Worm (Caenorhabditis elegans) whole organism, early embryonic: ENCODE measurements around the gene str-260.

Experiments
- B0310.2 ChIP-seq: sonication (generic microtip); optimal IDR thresholded peaks from 2 replicates; lab custom pipeline; 2016; ENCODE audit warnings: mild to moderate bottlenecking, missing genetic modification characterization, missing compliant biosample characterization
- F13C5.2 ChIP-seq: sonication (generic microtip); optimal IDR thresholded peaks from 2 replicates; lab custom pipeline; 2017; ENCODE audit warnings: mild to moderate bottlenecking, missing genetic modification characterization, inconsistent platforms, missing compliant biosample characterization
- aly-1 ChIP-seq: sonication (generic microtip); optimal IDR thresholded peaks from 2 replicates; lab custom pipeline; 2016; ENCODE audit warnings: missing genetic modification characterization, missing compliant biosample characterization
- ama-1 ChIP-seq: fragments of 150-350 bp; optimal IDR thresholded peaks from 2 replicates; lab custom pipeline; 2014
- ceh-13 ChIP-seq: fragments of 200-800 bp; sonication (Bioruptor generic); optimal IDR thresholded peaks from 2 replicates; lab custom pipeline; 2018; ENCODE audit warnings: mild to moderate bottlenecking, missing genetic modification characterization, missing compliant biosample characterization
- ceh-36 ChIP-seq: sonication (generic microtip); optimal IDR thresholded peaks from 2 replicates; lab custom pipeline; 2016; ENCODE audit warnings: missing genetic modification characterization, inconsistent platforms, missing compliant biosample characterization
- ets-7 ChIP-seq: sonication (generic microtip); optimal IDR thresholded peaks from 2 replicates; lab custom pipeline; 2016; ENCODE audit warnings: missing genotype, missing genetic modification characterization, missing compliant biosample characterization
- flt-1 ChIP-seq: fragments of 200-800 bp; sonication (Bioruptor generic); IDR thresholded peaks from 2 replicates; pipeline ENCODE4 v1.3.6; 2022; ENCODE audit warnings: missing genetic modification characterization, missing compliant biosample characterization
- hmg-4 ChIP-seq: fragments of 200-800 bp; sonication (Bioruptor generic); optimal IDR thresholded peaks from 2 replicates; lab custom pipeline; 2018; ENCODE audit warnings: mild to moderate bottlenecking, missing genetic modification characterization, missing compliant biosample characterization
- hnd-1 ChIP-seq: sonication (generic microtip); optimal IDR thresholded peaks from 2 replicates; lab custom pipeline; 2016; ENCODE audit warnings: missing genetic modification characterization, missing compliant biosample characterization
- pes-1 ChIP-seq: fragments of 200-800 bp; sonication (Bioruptor generic); IDR thresholded peaks from 2 replicates; pipeline ENCODE4 v1.3.6; 2022; ENCODE audit warnings: missing genetic modification reagents, missing genetic modification characterization, missing compliant biosample characterization
- scrt-1 ChIP-seq: fragments of 200-800 bp; sonication (Bioruptor generic); IDR thresholded peaks from 2 replicates; pipeline ENCODE4 v1.3.6; 2022; ENCODE audit warnings: missing genetic modification characterization, missing compliant biosample characterization
- sea-1 ChIP-seq: fragments of 200-800 bp; sonication (Bioruptor generic); conservative IDR thresholded peaks from 2 replicates; pipeline ENCODE4 v1.3.6; 2022; ENCODE audit warnings: missing genetic modification characterization, missing compliant biosample characterization
- tbx-37 ChIP-seq: fragments of 200-800 bp; sonication (Bioruptor generic); conservative IDR thresholded peaks from 2 replicates; pipeline ENCODE4 v1.3.6; 2022; ENCODE audit warnings: missing genetic modification reagents, missing genetic modification characterization, missing compliant biosample characterization

DNA sequence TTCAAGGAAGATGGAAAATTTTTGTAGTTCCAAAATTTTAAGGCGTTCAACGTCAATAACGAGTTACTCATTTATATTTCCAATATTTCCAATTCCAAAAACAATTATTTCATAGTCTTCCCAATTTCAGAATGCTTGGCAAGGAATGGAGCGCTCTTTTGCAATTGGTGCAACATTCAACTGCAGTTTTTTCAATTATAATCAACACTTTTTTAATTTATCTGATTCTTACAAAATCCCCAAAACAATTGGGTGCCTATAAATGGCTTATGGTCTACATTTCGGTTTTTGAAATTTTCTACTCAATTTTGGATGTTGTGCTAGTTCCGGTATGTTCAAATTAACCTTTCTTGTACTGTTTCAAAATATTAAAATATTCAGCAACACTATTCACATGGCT lies 19.3 kb upstream of the str-260 start, which contains the start of gene str-225:
- TF ChIP-seq sea-1 (GFP tag; lab: Robert Waterston, UW) (no peak), flt-1 (GFP tag; lab: Robert Waterston, UW) (no peak), ama-1 (lab: Kevin White, UChicago) (no peak), aly-1 (no peak), hnd-1 (no peak), F13C5.2 (tag; lab: Kevin White, UChicago) (no peak), pes-1 (GFP tag; lab: Robert Waterston, UW) (no peak), scrt-1 (no peak), ceh-36 (tag; lab: Kevin White, UChicago) (no peak), tbx-37 (no peak), ets-7 (no peak), B0310.2 (no peak), ceh-13 (GFP tag; lab: Kevin White, UChicago) (no peak), hmg-4 (GFP tag; lab: Kevin White, UChicago) (no peak)
